Worm (Caenorhabditis elegans): Measurements from ENCODE around the gene srw-119.

srw-119 gene

DNA sequence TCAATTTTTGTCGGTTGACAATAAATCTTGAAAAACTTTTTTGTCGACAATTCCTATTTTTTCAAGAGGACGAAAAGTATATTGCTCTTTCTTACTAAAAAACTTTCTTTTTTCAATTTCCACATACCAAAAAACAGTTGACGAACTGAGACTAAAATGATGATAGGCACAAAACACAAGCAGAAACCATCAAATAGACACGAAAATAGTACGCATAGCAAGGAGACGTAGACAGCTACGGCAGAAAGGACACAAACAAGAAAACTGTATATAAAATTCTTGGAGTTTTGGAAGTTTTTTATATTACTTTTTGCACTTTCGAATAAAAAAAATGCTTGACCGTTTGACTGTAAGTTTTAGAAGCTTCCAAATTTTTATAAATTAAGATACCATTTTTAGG lies 14.5 kb upstream of the srw-119 start, which contains the start of gene K12D9.1:
Gene K12D9.1, plus strand, starts transcription at position 301 of the 400 bp plus-strand sequence.
- TF ChIP-seq fos-1 (tag; optimal IDR thresholded peaks at IDR 0.05) (no peak), blmp-1 (tag; optimal IDR thresholded peaks at IDR 0.05; ENCODE audit: insufficient read depth) (no peak), lin-39 (tag; optimal IDR thresholded peaks at IDR 0.05) (no peak), C34F6.9 (tag; optimal IDR thresholded peaks at IDR 0.05) (no peak), elt-1 (tag; optimal IDR thresholded peaks at IDR 0.05) (no peak), nhr-25 (tag; optimal IDR thresholded peaks at IDR 0.05) (no peak), nhr-12 (tag; optimal IDR thresholded peaks at IDR 0.05) (no peak)

DNA sequence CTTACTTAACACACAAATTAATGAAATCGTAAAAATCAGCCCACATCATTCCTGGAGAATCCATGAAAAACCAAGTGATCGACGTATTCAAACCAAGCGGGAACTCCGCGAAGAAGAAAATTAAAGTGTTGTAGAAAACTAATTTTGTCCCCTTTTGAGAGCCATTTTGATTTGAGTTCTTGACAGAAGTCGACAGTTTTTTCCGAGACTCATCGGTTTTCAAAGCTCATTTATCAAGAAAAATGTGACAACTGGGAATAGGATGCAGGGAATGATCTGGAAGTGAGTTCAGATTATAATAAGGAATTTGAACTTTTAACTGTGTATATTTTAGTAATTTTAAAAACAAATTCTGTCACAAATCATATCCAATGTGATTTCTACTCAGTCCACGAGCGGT lies 11.8 kb upstream of the srw-119 start, which contains the start of gene srw-135:
Gene srw-135, minus strand, starts transcription at position 101 of the 400 bp plus-strand sequence.
- TF ChIP-seq fos-1 (tag; optimal IDR thresholded peaks at IDR 0.05) (no peak), peb-1 (tag; optimal IDR thresholded peaks at IDR 0.05) (no peak), ceh-16 (tag; optimal IDR thresholded peaks at IDR 0.05) (no peak), mab-5 (tag; optimal IDR thresholded peaks at IDR 0.05) (no peak), R02D3.7 (tag; optimal IDR thresholded peaks at IDR 0.05) (no peak), nhr-237 (tag; optimal IDR thresholded peaks at IDR 0.05) (no peak), ztf-11 (tag; optimal IDR thresholded peaks at IDR 0.05) (no peak), ztf-4 (tag; optimal IDR thresholded peaks at IDR 0.05) (no peak), dmd-4 (tag; optimal IDR thresholded peaks at IDR 0.05) (no peak), alr-1 (tag; optimal IDR thresholded peaks at IDR 0.05) (no peak), sem-4 (tag; optimal IDR thresholded peaks at IDR 0.05) (no peak), nhr-23 (tag; optimal IDR thresholded peaks at IDR 0.05) (no peak), ztf-1 (GFP tag; conservative IDR thresholded peaks at IDR 0.05) (no peak), unc-39 (tag; optimal IDR thresholded peaks at IDR 0.05) (no peak), unc-55 (GFP tag; optimal IDR thresholded peaks at IDR 0.05) (no peak), ceh-82 (tag; optimal IDR thresholded peaks at IDR 0.05) (no peak), mdl-1 (tag; optimal IDR thresholded peaks at IDR 0.05) (no peak), zag-1 (tag; optimal IDR thresholded peaks at IDR 0.05) (no peak), nhr-129 (tag; optimal IDR thresholded peaks at IDR 0.05) (no peak)

DNA sequence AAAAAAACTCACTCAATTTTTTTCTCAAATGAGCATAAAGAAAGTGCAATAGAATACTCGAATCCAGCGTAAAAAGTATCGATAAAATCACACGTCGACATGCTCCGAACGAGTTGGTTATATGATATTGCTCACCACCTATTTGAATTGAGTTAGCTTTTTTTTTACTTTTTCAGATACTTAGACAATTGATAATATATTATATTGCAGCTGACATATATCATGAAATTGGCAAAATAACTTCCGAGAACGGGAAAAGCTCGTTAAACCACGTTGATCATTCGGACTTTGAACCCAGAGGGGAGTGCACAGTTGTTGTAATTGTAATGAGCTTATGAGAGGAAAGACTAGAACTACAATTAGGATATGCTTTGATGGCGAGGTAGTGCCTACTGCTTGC lies 10.8 kb upstream of the srw-119 start, which contains the start of gene srw-136:
Gene srw-136, minus strand, starts transcription at position 101 of the 400 bp plus-strand sequence.
- TF ChIP-seq lsy-2 (tag; optimal IDR thresholded peaks at IDR 0.05) (no peak), fos-1 (tag; optimal IDR thresholded peaks at IDR 0.05) (no peak), unc-55 (GFP tag; optimal IDR thresholded peaks at IDR 0.05) (no peak), nhr-129 (tag; optimal IDR thresholded peaks at IDR 0.05) (no peak), nhr-10 (tag; optimal IDR thresholded peaks at IDR 0.05) (no peak), nhr-23 (tag; optimal IDR thresholded peaks at IDR 0.05) (no peak), snpc-4 (tag; optimal IDR thresholded peaks at IDR 0.05) (no peak), alr-1 (tag; optimal IDR thresholded peaks at IDR 0.05) (no peak), ceh-82 (tag; optimal IDR thresholded peaks at IDR 0.05) (no peak), aly-2 (tag; optimal IDR thresholded peaks at IDR 0.05) (no peak), lin-11 (tag; optimal IDR thresholded peaks at IDR 0.05) (no peak), ztf-11 (tag; optimal IDR thresholded peaks at IDR 0.05) (no peak), sma-9 (GFP tag; optimal IDR thresholded peaks at IDR 0.05) (no peak), sma-9 (tag; optimal IDR thresholded peaks at IDR 0.05) (no peak)

DNA sequence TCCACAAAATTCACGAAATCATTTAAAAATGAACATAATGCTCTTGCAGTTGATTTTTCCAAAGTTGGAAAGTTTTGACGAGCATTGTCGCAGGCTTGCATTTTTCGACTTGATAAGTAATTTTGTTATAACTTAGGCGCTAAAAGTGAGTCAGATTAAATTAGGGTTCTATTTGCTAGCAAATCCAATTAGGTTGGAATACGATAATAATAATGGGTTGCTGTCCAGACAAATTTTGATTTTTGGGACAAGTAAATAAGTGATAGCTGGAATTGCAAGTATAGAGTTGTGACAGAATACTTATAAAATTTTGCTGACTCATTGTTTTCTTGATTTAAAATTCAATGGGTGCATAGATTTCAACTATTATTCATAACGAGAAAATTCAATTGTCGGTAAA lies 6.3 kb upstream of the srw-119 start, which contains the start of gene srw-112:
Gene srw-112, minus strand, starts transcription at position 101 of the 400 bp plus-strand sequence.
- TF ChIP-seq lin-11 (tag; optimal IDR thresholded peaks at IDR 0.05) (no peak), ceh-16 (tag; optimal IDR thresholded peaks at IDR 0.05) (no peak), lsy-2 (tag; optimal IDR thresholded peaks at IDR 0.05) (no peak)

DNA sequence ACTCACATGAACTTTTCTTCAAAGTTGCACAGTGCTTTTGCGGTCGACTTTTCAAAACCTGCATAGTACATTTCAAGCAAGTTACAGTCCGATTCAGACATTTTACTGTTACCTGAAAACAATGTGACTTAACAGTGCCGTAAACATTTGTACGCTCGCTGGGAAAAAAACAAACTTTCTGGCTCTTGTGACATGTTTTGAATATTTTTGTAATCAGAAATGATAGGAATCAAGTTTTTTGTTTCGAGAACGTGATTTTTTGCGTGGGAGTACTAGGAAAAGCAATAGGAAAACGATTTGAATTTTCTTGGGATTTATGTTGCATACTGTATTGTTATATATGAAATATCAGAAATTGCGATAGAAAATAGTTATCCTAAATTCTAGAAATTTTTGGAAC lies 3.5 kb downstream of the srw-119 start, which contains the start of gene srw-120:
Gene srw-120, minus strand, starts transcription at position 101 of the 400 bp plus-strand sequence.
- no peak for TF ChIP-seq Y55F3AM.14 (GFP tag; optimal IDR thresholded peaks at IDR 0.05)
- no peak for TF ChIP-seq R02D3.7 (tag; optimal IDR thresholded peaks at IDR 0.05)
- no peak for TF ChIP-seq blmp-1 (tag; optimal IDR thresholded peaks at IDR 0.05; ENCODE audit: insufficient read depth)
- no peak for TF ChIP-seq ceh-82 (tag; optimal IDR thresholded peaks at IDR 0.05)
- no peak for TF ChIP-seq nhr-12 (tag; optimal IDR thresholded peaks at IDR 0.05)
- no peak for TF ChIP-seq nhr-129 (tag; optimal IDR thresholded peaks at IDR 0.05)
